Worm (Caenorhabditis elegans) whole organism, L2 larva: ENCODE data around the gene cdr-7.

Source experiments
- F13H6.1 ChIP-seq: sonication (generic microtip); optimal IDR thresholded peaks from 2 replicates; lab custom pipeline; 2016; ENCODE audit warnings: missing genetic modification characterization, missing compliant biosample characterization
- R02D3.7 ChIP-seq: fragments of 150-350 bp; optimal IDR thresholded peaks from 2 replicates; lab custom pipeline; 2014; ENCODE audit warnings: missing biosample characterization, missing genetic modification characterization
- ZK546.5 ChIP-seq: sonication (generic microtip); optimal IDR thresholded peaks from 2 replicates; lab custom pipeline; 2017; ENCODE audit warnings: missing biosample characterization, missing genetic modification characterization
- aly-2 ChIP-seq: fragments of 150-350 bp; optimal IDR thresholded peaks from 2 replicates; lab custom pipeline; 2014; ENCODE audit warnings: missing biosample characterization, missing genetic modification characterization
- ceh-16 ChIP-seq: fragments of 150-350 bp; optimal IDR thresholded peaks from 2 replicates; lab custom pipeline; 2014; ENCODE audit warnings: missing biosample characterization, missing genetic modification characterization
- ceh-82 ChIP-seq: fragments of 150-350 bp; optimal IDR thresholded peaks from 2 replicates; lab custom pipeline; 2014; ENCODE audit warnings: missing biosample characterization, missing genetic modification characterization
- egl-27 ChIP-seq: sonication (generic microtip); optimal IDR thresholded peaks from 3 replicates; lab custom pipeline; 2017; ENCODE audit warnings: missing biosample characterization, missing genetic modification reagents, missing genetic modification characterization
- elt-1 ChIP-seq: fragments of 150-350 bp; optimal IDR thresholded peaks from 2 replicates; lab custom pipeline; 2014; ENCODE audit warnings: missing biosample characterization, missing genetic modification characterization
- elt-3 ChIP-seq: sonication (generic microtip); optimal IDR thresholded peaks from 2 replicates; lab custom pipeline; 2017; ENCODE audit warnings: missing biosample characterization, missing genetic modification characterization
- mdl-1 ChIP-seq, 2 experiments: fragments of 150-350 bp in 1 of 2; sonication (generic microtip) in 1 of 2; optimal IDR thresholded peaks; 2 replicates each; lab custom pipeline; 2017; ENCODE audit warnings: missing biosample characterization in 2 of 2, missing genetic modification characterization in 2 of 2
- nhr-10 ChIP-seq: sonication (generic microtip); optimal IDR thresholded peaks from 2 replicates; lab custom pipeline; 2017; ENCODE audit warnings: missing biosample characterization, missing genetic modification characterization
- nhr-237 ChIP-seq: fragments of 150-350 bp; optimal IDR thresholded peaks from 2 replicates; lab custom pipeline; 2014; ENCODE audit warnings: missing biosample characterization, missing genetic modification characterization
- unc-62 ChIP-seq: fragments of 150-350 bp; optimal IDR thresholded peaks from 2 replicates; lab custom pipeline; 2014; ENCODE audit warnings: missing biosample characterization, missing genetic modification reagents, missing genetic modification characterization
- zag-1 ChIP-seq: fragments of 150-350 bp; optimal IDR thresholded peaks from 2 replicates; lab custom pipeline; 2014; ENCODE audit warnings: missing biosample characterization, missing genetic modification characterization

ce11 chrV:12401383-12401782, 10.5 kb downstream of the cdr-7 start, which contains the start of gene K01D12.7:
- TF ChIP-seq elt-1 (tag; lab: Kevin White, UChicago) (no peak), egl-27 (tag; lab: Kevin White, UChicago) (no peak), F13H6.1 (tag; lab: Kevin White, UChicago) (no peak), nhr-10 (tag; lab: Kevin White, UChicago) (no peak), mdl-1 (tag; optimal IDR thresholded peaks at IDR 0.05; lab: Kevin White, UChicago) (no peak), unc-62 (GFP tag; lab: Kevin White, UChicago) (no peak), nhr-237 (tag; lab: Kevin White, UChicago) (no peak), aly-2 (tag; lab: Kevin White, UChicago) (no peak), ceh-82 (tag; lab: Kevin White, UChicago) (no peak), zag-1 (tag; lab: Kevin White, UChicago) (no peak), elt-3 (tag; lab: Kevin White, UChicago) (no peak), ceh-16 (no peak), ZK546.5 (tag; lab: Kevin White, UChicago) (no peak), R02D3.7 (tag; lab: Kevin White, UChicago) (no peak)
